Worm (Caenorhabditis elegans): Measurements from ENCODE around the gene str-60.
A peak's percentile ranks its signal among the peaks of the same experiment; 100 is the strongest.

Gene str-60

ce11 chrV:15879508-15879907 is 18.3 kb upstream of the str-60 start, which contains the start of gene nhr-84:
nhr-84 (minus strand) TSS chrV:15879608.
- no peak for TF ChIP-seq unc-39 (tag; optimal IDR thresholded peaks at IDR 0.05)
- TF ChIP-seq pha-4 (tag; optimal IDR thresholded peaks at IDR 0.05) = no peak
- TF ChIP-seq lin-32 (GFP tag; optimal IDR thresholded peaks at IDR 0.05) = no peak
- no peak for TF ChIP-seq nhr-237 (tag; optimal IDR thresholded peaks at IDR 0.05)
- no peak for TF ChIP-seq mab-5 (tag; optimal IDR thresholded peaks at IDR 0.05)
- no peak for TF ChIP-seq mep-1 (tag; optimal IDR thresholded peaks at IDR 0.05)

- no peak for TF ChIP-seq blmp-1 (tag; optimal IDR thresholded peaks at IDR 0.05)
- no peak for TF ChIP-seq lsy-2 (tag; optimal IDR thresholded peaks at IDR 0.05)
- no peak for TF ChIP-seq M03D4.4 (tag; optimal IDR thresholded peaks at IDR 0.05)
Observed at ce11 chrV:15880033-15880432, 17.8 kb upstream of the str-60 start.

DNA sequence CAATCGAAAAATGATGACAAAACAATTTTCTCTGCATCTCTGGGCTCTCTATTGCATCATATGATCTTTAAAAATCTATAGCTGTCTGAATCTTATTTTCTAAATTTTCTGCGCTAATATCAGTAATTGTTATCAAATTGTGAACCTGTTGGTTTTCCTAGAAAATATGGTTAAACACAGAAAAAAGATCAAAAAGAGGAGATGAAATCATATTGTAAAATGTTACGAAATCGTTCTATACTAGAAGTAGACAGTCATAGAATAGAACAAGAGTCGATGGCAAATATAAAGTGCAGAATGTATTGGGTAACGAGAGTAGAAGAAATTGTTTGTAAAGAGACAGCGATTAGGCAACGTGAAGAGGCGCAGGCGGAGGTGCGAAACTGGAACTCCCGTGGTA is 17.1 kb upstream of the str-60 start:
- TF ChIP-seq mls-2 (tag; optimal IDR thresholded peaks at IDR 0.05) (no peak), ceh-43 (GFP tag; optimal IDR thresholded peaks at IDR 0.05) (no peak), sem-2 (GFP tag; optimal IDR thresholded peaks at IDR 0.05) (no peak), nhr-237 (tag; optimal IDR thresholded peaks at IDR 0.05) (peak; percentile 57), ham-2 (GFP tag; optimal IDR thresholded peaks at IDR 0.05) (no peak), unc-62 (GFP tag; optimal IDR thresholded peaks at IDR 0.05) (no peak)

DNA sequence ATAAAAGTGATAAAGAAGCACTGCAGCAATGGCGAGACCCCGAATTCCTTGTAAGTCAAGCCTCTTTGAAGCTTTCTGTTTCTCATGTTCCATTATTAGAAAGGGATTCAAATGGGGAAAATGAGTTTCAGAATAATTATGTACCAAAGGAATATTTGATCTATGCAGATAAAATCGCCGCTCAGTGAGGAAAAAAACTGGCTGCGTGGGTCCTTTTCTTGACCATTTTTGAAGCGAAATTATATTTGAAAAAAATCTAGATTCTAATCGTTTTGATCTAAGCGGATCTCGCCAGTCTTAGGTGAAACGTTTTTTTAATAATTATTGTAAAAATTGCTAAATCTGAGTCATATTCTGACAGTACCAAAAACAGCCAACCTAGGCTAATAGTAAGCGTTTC is 13.1 kb upstream of the str-60 start, which contains the start of gene oac-42:
oac-42 (minus strand) TSS at position 101 of the 400 bp plus-strand sequence.
- TF ChIP-seq unc-120 (tag; optimal IDR thresholded peaks at IDR 0.05; ENCODE audit: poor library complexity, severe bottlenecking) (no peak), ham-2 (GFP tag; optimal IDR thresholded peaks at IDR 0.05) (no peak), lin-32 (GFP tag; optimal IDR thresholded peaks at IDR 0.05) (no peak), nhr-12 (tag; optimal IDR thresholded peaks at IDR 0.05) (no peak), unc-62 (GFP tag; optimal IDR thresholded peaks at IDR 0.05) (no peak), lsy-2 (tag; optimal IDR thresholded peaks at IDR 0.05) (no peak), M03D4.4 (tag; optimal IDR thresholded peaks at IDR 0.05) (no peak), nhr-28 (tag; optimal IDR thresholded peaks at IDR 0.05) (no peak), zip-8 (tag; optimal IDR thresholded peaks at IDR 0.05) (no peak), hlh-1 (tag; optimal IDR thresholded peaks at IDR 0.05) (no peak), elt-3 (tag; optimal IDR thresholded peaks at IDR 0.05) (no peak)

DNA sequence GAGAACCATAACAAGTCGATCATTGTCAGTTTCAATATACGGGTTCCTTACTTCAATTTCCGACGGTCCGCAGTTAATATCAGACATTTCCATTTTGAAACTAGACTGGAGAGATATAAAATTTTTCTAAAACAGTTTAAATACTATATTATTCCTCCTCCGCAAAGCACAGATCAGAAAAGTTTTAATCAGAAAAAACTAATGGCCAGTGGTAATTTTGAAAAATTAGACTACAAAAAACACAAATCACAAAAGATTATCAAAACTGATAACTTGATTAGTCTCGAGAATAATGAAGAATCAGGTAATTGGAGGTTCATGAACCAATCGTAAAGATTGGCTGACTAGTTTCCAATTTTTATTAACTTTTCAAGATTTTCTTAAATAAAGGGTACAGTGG is 11.8 kb upstream of the str-60 start, which contains the start of gene T06C12.9:
T06C12.9 (minus strand) TSS at position 101 of the 400 bp plus-strand sequence.
- TF ChIP-seq mls-2 (tag; optimal IDR thresholded peaks at IDR 0.05) (no peak), ztf-11 (tag; optimal IDR thresholded peaks at IDR 0.05) (no peak), snpc-4 (tag; optimal IDR thresholded peaks at IDR 0.05) (no peak), mep-1 (tag; optimal IDR thresholded peaks at IDR 0.05) (no peak), zip-8 (tag; optimal IDR thresholded peaks at IDR 0.05) (no peak), sptf-1 (tag; optimal IDR thresholded peaks at IDR 0.05) (no peak), hlh-1 (tag; optimal IDR thresholded peaks at IDR 0.05) (no peak), unc-120 (tag; optimal IDR thresholded peaks at IDR 0.05; ENCODE audit: poor library complexity, severe bottlenecking) (no peak), ham-2 (GFP tag; optimal IDR thresholded peaks at IDR 0.05) (no peak), pha-4 (tag; optimal IDR thresholded peaks at IDR 0.05) (no peak), tbx-8 (GFP tag; optimal IDR thresholded peaks at IDR 0.05) (no peak), ceh-39 (tag; optimal IDR thresholded peaks at IDR 0.05) (no peak), unc-39 (tag; optimal IDR thresholded peaks at IDR 0.05) (no peak), lin-13 (tag; optimal IDR thresholded peaks at IDR 0.05) (no peak), elt-1 (tag; optimal IDR thresholded peaks at IDR 0.05; ENCODE audit: borderline replicate concordance, insufficient read depth) (no peak), mab-5 (tag; optimal IDR thresholded peaks at IDR 0.05) (no peak), flh-1 (GFP tag; optimal IDR thresholded peaks at IDR 0.05) (no peak), cnd-1 (tag; optimal IDR thresholded peaks at IDR 0.05) (no peak)

ce11 chrV:15887708-15888295 is 10.0 kb upstream of the str-60 start:
- no peak for TF ChIP-seq unc-62 (GFP tag; optimal IDR thresholded peaks at IDR 0.05)
- no peak for TF ChIP-seq unc-39 (tag; optimal IDR thresholded peaks at IDR 0.05)
- TF ChIP-seq lsy-2 (tag; optimal IDR thresholded peaks at IDR 0.05) = no peak
- TF ChIP-seq drap-1 (GFP tag; optimal IDR thresholded peaks at IDR 0.05) = no peak
- no peak for TF ChIP-seq snpc-4 (tag; optimal IDR thresholded peaks at IDR 0.05)

Data from whole organism, mixed stage, embryonic.